Worm (Caenorhabditis elegans) whole organism, L4/young adult: Measurements from ENCODE around the gene clec-162.

Experiments
- W03F9.2 ChIP-seq: fragments of 150-350 bp; optimal IDR thresholded peaks from 2 replicates; lab custom pipeline; 2014; ENCODE audit warnings: missing biosample characterization, missing genetic modification characterization
- dao-5 ChIP-seq: sonication (generic microtip); optimal IDR thresholded peaks from 2 replicates; lab custom pipeline; 2016; ENCODE audit warnings: missing genotype, missing genetic modification characterization, moderate library complexity, missing compliant biosample characterization
- him-1 ChIP-seq: sonication (generic microtip); optimal IDR thresholded peaks from 2 replicates; lab custom pipeline; 2016; ENCODE audit warnings: missing genotype, missing genetic modification reagents, missing genetic modification characterization, missing compliant biosample characterization

The clec-162 gene

ce11 chrIII:9748694-9749093 is 23.7 kb upstream of the clec-162 start, which contains the start of gene T05G5.4:
T05G5.4 (plus strand) TSS chrIII:9748934.
- TF ChIP-seq W03F9.2 (tag; lab: Kevin White, UChicago), result no peak
- TF ChIP-seq him-1 (tag; lab: Kevin White, UChicago), result no peak
- TF ChIP-seq dao-5, result no peak

ce11 chrIII:9747133-9747532 is 22.1 kb upstream of the clec-162 start, which contains the start of the genes iff-1 and cdk-1:
iff-1 (minus strand) TSS chrIII:9747193.
cdk-1 (plus strand) TSS chrIII:9747472.
- TF ChIP-seq him-1 (tag; lab: Kevin White, UChicago), result no peak
- no peak for TF ChIP-seq dao-5
- no peak for TF ChIP-seq W03F9.2 (tag; lab: Kevin White, UChicago)

ce11 chrIII:9746665-9747064 is 21.7 kb upstream of the clec-162 start:
- TF ChIP-seq him-1 (tag; lab: Kevin White, UChicago), result no peak
- TF ChIP-seq W03F9.2 (tag; lab: Kevin White, UChicago), result no peak
- no peak for TF ChIP-seq dao-5

ce11 chrIII:9745333-9745897 is 20.4 kb upstream of the clec-162 start:
- no peak for TF ChIP-seq dao-5
- no peak for TF ChIP-seq him-1 (tag; lab: Kevin White, UChicago)
- TF ChIP-seq W03F9.2 (tag; lab: Kevin White, UChicago), result no peak

- TF ChIP-seq dao-5 (no peak), him-1 (tag; lab: Kevin White, UChicago) (no peak), W03F9.2 (tag; lab: Kevin White, UChicago) (no peak)
Measured at ce11 chrIII:9744525-9744924, 19.5 kb upstream of the clec-162 start.

ce11 chrIII:9743239-9743638 is 18.2 kb upstream of the clec-162 start, which contains the start of gene T05G5.1:
T05G5.1 (minus strand) TSS chrIII:9743339.
- no peak for TF ChIP-seq W03F9.2 (tag; lab: Kevin White, UChicago)
- no peak for TF ChIP-seq him-1 (tag; lab: Kevin White, UChicago)
- TF ChIP-seq dao-5, result no peak

ce11 chrIII:9741985-9742384 is 17.0 kb upstream of the clec-162 start:
- no peak for TF ChIP-seq dao-5
- TF ChIP-seq W03F9.2 (tag; lab: Kevin White, UChicago), result no peak
- no peak for TF ChIP-seq him-1 (tag; lab: Kevin White, UChicago)

ce11 chrIII:9740663-9741062 is 15.6 kb upstream of the clec-162 start:
- TF ChIP-seq W03F9.2 (tag; lab: Kevin White, UChicago) (no peak), him-1 (tag; lab: Kevin White, UChicago) (no peak), dao-5 (no peak)

ce11 chrIII:9738954-9739353 is 13.9 kb upstream of the clec-162 start, which contains the start of gene hlh-4:
hlh-4 (minus strand) TSS chrIII:9739054.
- no peak for TF ChIP-seq W03F9.2 (tag; lab: Kevin White, UChicago)
- TF ChIP-seq dao-5, result no peak
- TF ChIP-seq him-1 (tag; lab: Kevin White, UChicago), result no peak

ce11 chrIII:9735857-9736256 is 10.8 kb upstream of the clec-162 start, which contains the start of gene dao-6:
dao-6 (minus strand) TSS chrIII:9736201.
- no peak for TF ChIP-seq dao-5
- TF ChIP-seq W03F9.2 (tag; lab: Kevin White, UChicago), result no peak
- no peak for TF ChIP-seq him-1 (tag; lab: Kevin White, UChicago)

ce11 chrIII:9734030-9734429 is 9.0 kb upstream of the clec-162 start:
- no peak for TF ChIP-seq dao-5
- TF ChIP-seq W03F9.2 (tag; lab: Kevin White, UChicago), result no peak
- TF ChIP-seq him-1 (tag; lab: Kevin White, UChicago), result no peak

- TF ChIP-seq him-1 (tag; lab: Kevin White, UChicago) (no peak), W03F9.2 (tag; lab: Kevin White, UChicago) (no peak), dao-5 (no peak)
Measured at ce11 chrIII:9733333-9733732, 8.3 kb upstream of the clec-162 start.

- TF ChIP-seq W03F9.2 (tag; lab: Kevin White, UChicago), result no peak
- TF ChIP-seq dao-5, result no peak
- TF ChIP-seq him-1 (tag; lab: Kevin White, UChicago), result no peak
Measured at ce11 chrIII:9731313-9731912, 6.4 kb upstream of the clec-162 start.

- TF ChIP-seq dao-5, result no peak
- TF ChIP-seq W03F9.2 (tag; lab: Kevin White, UChicago), result no peak
- TF ChIP-seq him-1 (tag; lab: Kevin White, UChicago), result no peak
Measured at ce11 chrIII:9730407-9730806, 5.4 kb upstream of the clec-162 start.
